Fruit fly (Drosophila melanogaster) whole organism, embryonic: Measurements from ENCODE around the gene clumsy.

Experiments used
- ATbp ChIP-seq: fragments of 200-800 bp; sonication (Bioruptor generic); optimal IDR thresholded peaks from 2 replicates; lab custom pipeline; 2017; ENCODE audit warnings: missing biosample characterization, mild to moderate bottlenecking, missing genetic modification characterization, missing genetic modification reagents
- Adf1 ChIP-seq: fragments of 200-800 bp; sonication (Bioruptor generic); IDR thresholded peaks from 2 replicates; pipeline ENCODE4 v1.3.6; 2022; ENCODE audit warnings: missing biosample characterization, missing genetic modification characterization
- Atf6 ChIP-seq: fragments of 200-800 bp; sonication (Bioruptor generic); IDR thresholded peaks from 2 replicates; pipeline ENCODE4 v1.3.6; 2022; ENCODE audit warnings: missing biosample characterization, missing genetic modification characterization
- BEAF-32 ChIP-seq: fragments of 200-800 bp; sonication (Bioruptor generic); optimal IDR thresholded peaks from 3 replicates; lab custom pipeline; 2017; ENCODE audit warnings: missing biosample characterization, missing genetic modification characterization, mild to moderate bottlenecking, moderate library complexity, missing genetic modification reagents
- CG10431 ChIP-seq: fragments of 200-800 bp; sonication (Bioruptor generic); optimal IDR thresholded peaks from 3 replicates; lab custom pipeline; 2018; ENCODE audit warnings: missing biosample characterization, mild to moderate bottlenecking, missing genetic modification characterization
- CG11085 ChIP-seq: fragments of 200-800 bp; sonication (Bioruptor generic); IDR thresholded peaks from 2 replicates; pipeline ENCODE4 v1.3.6; 2022; ENCODE audit warnings: missing biosample characterization, missing genetic modification characterization
- CG11456 ChIP-seq: fragments of 200-800 bp; sonication (Bioruptor generic); IDR thresholded peaks from 3 replicates; pipeline ENCODE4 v1.3.6; 2022; ENCODE audit warnings: missing biosample characterization, missing genetic modification characterization
- CG13775 ChIP-seq: fragments of 200-800 bp; sonication (Bioruptor generic); optimal IDR thresholded peaks from 3 replicates; lab custom pipeline; 2017; ENCODE audit warnings: missing biosample characterization, mild to moderate bottlenecking, missing genetic modification characterization
- CG1603 ChIP-seq: fragments of 200-800 bp; sonication (Bioruptor generic); optimal IDR thresholded peaks from 2 replicates; lab custom pipeline; 2019; ENCODE audit warnings: missing biosample characterization, mild to moderate bottlenecking, missing genetic modification characterization, moderate library complexity
- CG16779 ChIP-seq: fragments of 200-800 bp; sonication (Bioruptor generic); IDR thresholded peaks from 2 replicates; pipeline ENCODE4 v1.3.6; 2022; ENCODE audit warnings: missing biosample characterization, missing genetic modification characterization
- CG17361 ChIP-seq: fragments of 200-800 bp; sonication (Bioruptor generic); IDR thresholded peaks from 3 replicates; pipeline ENCODE4 v1.3.6; 2022; ENCODE audit warnings: missing biosample characterization, missing genetic modification characterization
- CG17802 ChIP-seq: fragments of 200-800 bp; sonication (Bioruptor generic); optimal IDR thresholded peaks from 2 replicates; lab custom pipeline; 2018; ENCODE audit warnings: missing biosample characterization, mild to moderate bottlenecking, missing genetic modification characterization, moderate library complexity
- CG32772 ChIP-seq: fragments of 200-800 bp; sonication (Bioruptor generic); IDR thresholded peaks from 2 replicates; pipeline ENCODE4 v1.3.6; 2022; ENCODE audit warnings: missing biosample characterization, missing genetic modification characterization
- CG3838 ChIP-seq: fragments of 200-800 bp; sonication (Bioruptor generic); optimal IDR thresholded peaks from 3 replicates; lab custom pipeline; 2016; ENCODE audit warnings: missing biosample characterization, missing genetic modification characterization
- CG4820 ChIP-seq: fragments of 200-800 bp; sonication (Bioruptor generic); optimal IDR thresholded peaks from 3 replicates; lab custom pipeline; 2016; ENCODE audit warnings: missing biosample characterization, missing genetic modification characterization
- CG5180 ChIP-seq: fragments of 200-800 bp; sonication (Bioruptor generic); optimal IDR thresholded peaks from 3 replicates; lab custom pipeline; 2017; ENCODE audit warnings: missing biosample characterization, missing genetic modification characterization, mild to moderate bottlenecking, moderate library complexity, missing genetic modification reagents
- CG6175 ChIP-seq: fragments of 200-800 bp; sonication (Bioruptor generic); IDR thresholded peaks from 3 replicates; pipeline ENCODE4 v1.3.6; 2022; ENCODE audit warnings: missing biosample characterization, missing genetic modification characterization
- CG6654 ChIP-seq: fragments of 200-800 bp; sonication (Bioruptor generic); optimal IDR thresholded peaks from 2 replicates; lab custom pipeline; 2017; ENCODE audit warnings: missing biosample characterization, mild to moderate bottlenecking, missing genetic modification characterization
- CG6765 ChIP-seq: fragments of 200-800 bp; sonication (Bioruptor generic); optimal IDR thresholded peaks from 3 replicates; lab custom pipeline; 2017; ENCODE audit warnings: missing biosample characterization, mild to moderate bottlenecking, missing genetic modification characterization
- CG7271 ChIP-seq: fragments of 200-800 bp; sonication (Bioruptor generic); optimal IDR thresholded peaks from 2 replicates; lab custom pipeline; 2018; ENCODE audit warnings: missing biosample characterization, mild to moderate bottlenecking, missing genetic modification characterization, moderate library complexity
- CG9609 ChIP-seq: fragments of 200-800 bp; sonication (Bioruptor generic); optimal IDR thresholded peaks from 3 replicates; lab custom pipeline; 2016; ENCODE audit warnings: missing biosample characterization, missing genetic modification characterization
- CTCF ChIP-seq: fragments of 200-800 bp; sonication (Bioruptor generic); optimal IDR thresholded peaks from 2 replicates; lab custom pipeline; 2017; ENCODE audit warnings: missing biosample characterization, mild to moderate bottlenecking, missing genetic modification characterization, moderate library complexity
- CkIIα-i1 ChIP-seq: fragments of 200-800 bp; sonication (Bioruptor generic); IDR thresholded peaks from 2 replicates; pipeline ENCODE4 v1.3.6; 2022; ENCODE audit warnings: missing biosample characterization, missing genetic modification characterization
- Dad ChIP-seq: fragments of 200-800 bp; sonication (Bioruptor generic); optimal IDR thresholded peaks from 3 replicates; lab custom pipeline; 2016; ENCODE audit warnings: missing biosample characterization, missing genetic modification characterization
- Dbx ChIP-seq: fragments of 200-800 bp; sonication (Bioruptor generic); IDR thresholded peaks from 3 replicates; pipeline ENCODE4 v1.3.6; 2022; ENCODE audit warnings: missing biosample characterization, missing genetic modification characterization
- Deaf1 ChIP-seq: fragments of 200-800 bp; optimal IDR thresholded peaks from 3 replicates; lab custom pipeline; 2019; ENCODE audit warnings: missing biosample characterization, mild to moderate bottlenecking, missing genetic modification characterization, moderate library complexity
- Dp ChIP-seq: fragments of 200-800 bp; sonication (Bioruptor generic); optimal IDR thresholded peaks from 2 replicates; lab custom pipeline; 2018; ENCODE audit warnings: missing biosample characterization, mild to moderate bottlenecking, missing genetic modification characterization, moderate library complexity
- Hmr ChIP-seq: fragments of 200-800 bp; sonication (Bioruptor generic); optimal IDR thresholded peaks from 3 replicates; lab custom pipeline; 2017; ENCODE audit warnings: mild to moderate bottlenecking, missing biosample characterization, missing genetic modification reagents, missing genetic modification characterization
- Hmx ChIP-seq: fragments of 200-800 bp; sonication (Bioruptor generic); optimal IDR thresholded peaks from 2 replicates; lab custom pipeline; 2016; ENCODE audit warnings: missing biosample characterization, missing genetic modification characterization
- Hr78 ChIP-seq, 2 experiments: fragments of 200-800 bp in 1 of 2; fragments of >200 bp in 1 of 2; sonication (Bioruptor generic) in 1 of 2; optimal IDR thresholded peaks; 2 replicates each; lab custom pipeline; 2017 to 2019; ENCODE audit warnings: missing biosample characterization in 2 of 2, missing genetic modification characterization in 2 of 2, mild to moderate bottlenecking in 1 of 2, moderate library complexity in 1 of 2
- Hsf ChIP-seq: fragments of 200-800 bp; sonication (Bioruptor generic); optimal IDR thresholded peaks from 3 replicates; lab custom pipeline; 2016; ENCODE audit warnings: missing biosample characterization, missing genetic modification characterization
- NFAT ChIP-seq: fragments of 200-800 bp; sonication (Bioruptor generic); IDR thresholded peaks from 2 replicates; pipeline ENCODE4 v1.3.6; 2022; ENCODE audit warnings: missing biosample characterization, missing genetic modification characterization
- NK7.1 ChIP-seq: fragments of 200-800 bp; sonication (Bioruptor generic); optimal IDR thresholded peaks from 3 replicates; lab custom pipeline; 2016; ENCODE audit warnings: missing biosample characterization, missing genetic modification characterization
- Nf-YA ChIP-seq: fragments of 200-800 bp; sonication (Bioruptor generic); IDR thresholded peaks from 2 replicates; pipeline ENCODE4 v1.3.6; 2022; ENCODE audit warnings: missing biosample characterization, missing genetic modification characterization
- Oli ChIP-seq: fragments of 200-800 bp; sonication (Bioruptor generic); optimal IDR thresholded peaks from 2 replicates; lab custom pipeline; 2018; ENCODE audit warnings: missing biosample characterization, mild to moderate bottlenecking, missing genetic modification characterization, moderate library complexity
- Ssrp ChIP-seq: fragments of 200-800 bp; sonication (Bioruptor generic); optimal IDR thresholded peaks from 2 replicates; lab custom pipeline; 2018; ENCODE audit warnings: missing biosample characterization, mild to moderate bottlenecking, missing genetic modification characterization, moderate library complexity
- br ChIP-seq: fragments of >200 bp; optimal IDR thresholded peaks from 2 replicates; lab custom pipeline; 2017
- dimm ChIP-seq: fragments of 200-800 bp; sonication (Bioruptor generic); IDR thresholded peaks from 2 replicates; pipeline ENCODE4 v1.3.6; 2022; ENCODE audit warnings: missing biosample characterization, missing genetic modification characterization
- fd64A ChIP-seq: fragments of 200-800 bp; sonication (Bioruptor generic); optimal IDR thresholded peaks from 3 replicates; lab custom pipeline; 2018; ENCODE audit warnings: missing biosample characterization, mild to moderate bottlenecking, missing genetic modification characterization
- gce ChIP-seq: fragments of 200-800 bp; sonication (Bioruptor generic); IDR thresholded peaks from 3 replicates; pipeline ENCODE4 v1.3.6; 2022; ENCODE audit warnings: missing biosample characterization, missing genetic modification characterization
- gt ChIP-seq: fragments of 200-800 bp; sonication (Bioruptor generic); IDR thresholded peaks from 2 replicates; pipeline ENCODE4 v1.3.6; 2022; ENCODE audit warnings: missing biosample characterization, missing genetic modification characterization
- lilli ChIP-seq: fragments of 200-800 bp; sonication (Bioruptor generic); optimal IDR thresholded peaks from 3 replicates; lab custom pipeline; 2016; ENCODE audit warnings: missing biosample characterization, missing genetic modification characterization
- odd ChIP-seq: fragments of 200-800 bp; sonication (Bioruptor generic); optimal IDR thresholded peaks from 2 replicates; lab custom pipeline; 2017; ENCODE audit warnings: missing biosample characterization, mild to moderate bottlenecking, missing genetic modification characterization
- ranshi ChIP-seq: fragments of 200-800 bp; sonication (Bioruptor generic); IDR thresholded peaks from 2 replicates; pipeline ENCODE4 v1.3.6; 2022; ENCODE audit warnings: missing biosample characterization, missing genetic modification characterization
- sima ChIP-seq: fragments of 200-800 bp; sonication (Bioruptor generic); optimal IDR thresholded peaks from 2 replicates; lab custom pipeline; 2016; ENCODE audit warnings: missing biosample characterization, missing genetic modification characterization
- sob ChIP-seq: fragments of 200-800 bp; sonication (Bioruptor generic); IDR thresholded peaks from 2 replicates; pipeline ENCODE4 v1.3.6; 2022; ENCODE audit warnings: missing biosample characterization, missing genetic modification characterization
- stc ChIP-seq: fragments of 200-800 bp; sonication (Bioruptor generic); IDR thresholded peaks from 2 replicates; pipeline ENCODE4 v1.3.6; 2022; ENCODE audit warnings: missing biosample characterization, missing genetic modification characterization
- tgo ChIP-seq: fragments of 200-800 bp; sonication (Bioruptor generic); IDR thresholded peaks from 3 replicates; pipeline ENCODE4 v1.3.6; 2022; ENCODE audit warnings: missing biosample characterization, missing genetic modification characterization
- tup ChIP-seq: fragments of 200-800 bp; sonication (Bioruptor generic); optimal IDR thresholded peaks from 2 replicates; lab custom pipeline; 2016; ENCODE audit warnings: missing biosample characterization, mild to moderate bottlenecking, missing genetic modification characterization, moderate library complexity
- vvl ChIP-seq: fragments of 200-800 bp; sonication (Bioruptor generic); IDR thresholded peaks from 2 replicates; pipeline ENCODE4 v1.3.6; 2022; ENCODE audit warnings: missing biosample characterization, missing genetic modification characterization
- wdn ChIP-seq: fragments of 200-800 bp; sonication (Bioruptor generic); IDR thresholded peaks from 2 replicates; pipeline ENCODE4 v1.3.6; 2022; ENCODE audit warnings: missing biosample characterization, missing genetic modification characterization
- wor ChIP-seq: fragments of 200-800 bp; sonication (Bioruptor generic); IDR thresholded peaks from 2 replicates; pipeline ENCODE4 v1.3.6; 2022; ENCODE audit warnings: missing biosample characterization, missing genetic modification characterization
- zen ChIP-seq: fragments of 200-800 bp; sonication (Bioruptor generic); optimal IDR thresholded peaks from 3 replicates; lab custom pipeline; 2018; ENCODE audit warnings: missing biosample characterization, mild to moderate bottlenecking, missing genetic modification characterization, moderate library complexity

Gene clumsy

DNA sequence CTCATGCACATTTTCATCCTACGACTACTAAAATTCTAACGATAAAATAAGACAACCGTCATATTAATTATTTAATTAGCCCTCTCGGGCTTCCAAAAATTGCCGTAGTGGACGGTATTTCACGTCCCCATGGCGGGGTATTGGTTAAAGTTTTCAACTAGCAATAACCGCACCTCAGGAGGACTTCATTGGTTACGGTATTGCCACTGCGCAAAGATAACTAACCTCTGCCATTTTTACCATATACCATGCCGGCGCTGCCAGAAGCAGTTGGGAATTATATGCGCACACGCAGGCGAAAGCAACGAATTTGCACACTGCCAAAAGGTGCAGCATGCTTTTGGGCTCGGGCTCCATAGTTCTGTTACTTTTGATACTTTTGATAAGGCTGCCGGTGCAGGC lies 8.7 kb downstream of the clumsy start (continued):
- no peak for TF ChIP-seq CG6654 (GFP tag; lab: Kevin White, UChicago)
- no peak for TF ChIP-seq CTCF
- no peak for TF ChIP-seq wor (GFP tag; lab: Robert Waterston, UW)
- no peak for TF ChIP-seq br
- TF ChIP-seq tup, result no peak
- peak; percentile 61 for TF ChIP-seq sob (GFP tag; lab: Robert Waterston, UW)
- TF ChIP-seq CG9609, result no peak
- no peak for TF ChIP-seq Dp
- no peak; the same call in 2 of the 3 replicates for TF ChIP-seq tgo (GFP tag; lab: Robert Waterston, UW)
- TF ChIP-seq Hr78 (GFP tag; optimal IDR thresholded peaks at IDR 0.05; lab: Kevin White, UChicago), result no peak
- no peak for TF ChIP-seq CG6765 (GFP tag; lab: Kevin White, UChicago)
- 0 out of 2 replicates have a peak, but pooled peaks have one; percentile 26 for TF ChIP-seq CG16779 (GFP tag; lab: Robert Waterston, UW)
- TF ChIP-seq ranshi (GFP tag; lab: Robert Waterston, UW), result no peak
- TF ChIP-seq lilli (GFP tag; lab: Kevin White, UChicago), result peak; percentile 81
- TF ChIP-seq stc (GFP tag; lab: Robert Waterston, UW), result peak; percentile 50; the same call in 1 of the 2 replicates
- TF ChIP-seq CG10431, result peak; percentile 22
- peak; percentile 20 for TF ChIP-seq Hmr (GFP tag; lab: Kevin White, UChicago)
- TF ChIP-seq Nf-YA (GFP tag; lab: Robert Waterston, UW), result 0 out of 2 replicates have a peak, but pooled peaks have one; percentile 57
- TF ChIP-seq Oli (tag; lab: Kevin White, UChicago), result no peak
- TF ChIP-seq Deaf1, result peak; percentile 27
- TF ChIP-seq Hsf (GFP tag; lab: Kevin White, UChicago), result no peak
- no peak for TF ChIP-seq odd (GFP tag; lab: Kevin White, UChicago)
- 0 out of 2 replicates have a peak, but pooled peaks have one; percentile 15 for TF ChIP-seq Adf1 (GFP tag; lab: Robert Waterston, UW)
- TF ChIP-seq CG4820 (GFP tag; lab: Kevin White, UChicago), result peak; percentile 1
- no peak for TF ChIP-seq sima (GFP tag; lab: Kevin White, UChicago)
- peak; percentile 27 for TF ChIP-seq Atf6 (GFP tag; lab: Robert Waterston, UW)
- peak; percentile 62 for TF ChIP-seq zen (tag; lab: Kevin White, UChicago)
- TF ChIP-seq CG6175 (GFP tag; lab: Robert Waterston, UW), result no peak
- TF ChIP-seq Dad (GFP tag; lab: Kevin White, UChicago), result no peak
- TF ChIP-seq gce (GFP tag; lab: Robert Waterston, UW), result no peak
- TF ChIP-seq CG5180 (GFP tag; lab: Kevin White, UChicago), result no peak
- no peak for TF ChIP-seq CG3838 (GFP tag; lab: Kevin White, UChicago)
- TF ChIP-seq fd64A, result no peak
- no peak for TF ChIP-seq CG7271 (tag; lab: Kevin White, UChicago)
- peak; percentile 34 for TF ChIP-seq CG1603
- TF ChIP-seq NK7.1, result no peak
- TF ChIP-seq CG32772 (GFP tag; lab: Robert Waterston, UW), result no peak
- TF ChIP-seq Ssrp (tag; lab: Kevin White, UChicago), result no peak
- TF ChIP-seq CG17802, result no peak
- peak; percentile 13 for TF ChIP-seq CG13775 (GFP tag; lab: Kevin White, UChicago)
- TF ChIP-seq Hmx, result no peak
- peak; percentile 75 for TF ChIP-seq CG11456 (GFP tag; lab: Robert Waterston, UW)
- peak; percentile 51; the same call in 1 of the 2 replicates for TF ChIP-seq vvl (GFP tag; lab: Robert Waterston, UW)
- TF ChIP-seq ATbp (GFP tag; lab: Kevin White, UChicago), result peak; percentile 13
- TF ChIP-seq CG17361, result peak; percentile 41; the same call in 1 of the 3 replicates
- no peak for TF ChIP-seq wdn (GFP tag; lab: Robert Waterston, UW)
- TF ChIP-seq BEAF-32, result no peak
- TF ChIP-seq NFAT (GFP tag; lab: Robert Waterston, UW), result peak; percentile 64
- TF ChIP-seq dimm (GFP tag; lab: Robert Waterston, UW), result no peak
- TF ChIP-seq gt, result no peak
- TF ChIP-seq CkIIα-i1 (GFP tag; lab: Robert Waterston, UW), result no peak
- TF ChIP-seq Dbx (GFP tag; lab: Robert Waterston, UW), result peak; percentile 55
- TF ChIP-seq CG11085 (GFP tag; lab: Robert Waterston, UW), result peak; percentile 42
